Fruit fly (Drosophila melanogaster) whole organism, embryonic: Measurements from ENCODE around the gene mthl11.

Source experiments
- Ada2b ChIP-seq: fragments of 200-800 bp; sonication (Bioruptor generic); IDR thresholded peaks from 2 replicates; pipeline ENCODE4 v1.3.6; 2022; ENCODE audit warnings: missing biosample characterization, missing genetic modification characterization
- Antp ChIP-seq: fragments of 200-800 bp; sonication (Bioruptor generic); optimal IDR thresholded peaks from 3 replicates; lab custom pipeline; 2016; ENCODE audit warnings: missing biosample characterization, missing genetic modification characterization
- Atf-2 ChIP-seq: fragments of 200-800 bp; sonication (Bioruptor generic); optimal IDR thresholded peaks from 2 replicates; lab custom pipeline; 2016; ENCODE audit warnings: missing biosample characterization, missing genetic modification characterization
- Bgb ChIP-seq: fragments of 200-800 bp; sonication (Bioruptor generic); IDR thresholded peaks from 2 replicates; pipeline ENCODE4 v1.3.6; 2022; ENCODE audit warnings: missing biosample characterization, missing genetic modification characterization; ENCODE audit not compliant: partially characterized antibody
- CG10321 ChIP-seq: fragments of 200-800 bp; sonication (Bioruptor generic); IDR thresholded peaks from 2 replicates; pipeline ENCODE4 v1.3.6; 2022; ENCODE audit warnings: missing biosample characterization, missing genetic modification characterization
- CG10654 ChIP-seq: fragments of 200-800 bp; sonication (Bioruptor generic); optimal IDR thresholded peaks from 2 replicates; lab custom pipeline; 2016; ENCODE audit warnings: missing biosample characterization, missing genetic modification characterization
- CG10959 ChIP-seq: fragments of 200-800 bp; sonication (Bioruptor generic); IDR thresholded peaks from 2 replicates; pipeline ENCODE4 v1.3.6; 2022; ENCODE audit warnings: missing biosample characterization, missing genetic modification characterization
- CG12659 ChIP-seq: fragments of 200-800 bp; sonication (Bioruptor generic); optimal IDR thresholded peaks from 3 replicates; lab custom pipeline; 2017; ENCODE audit warnings: mild to moderate bottlenecking, missing biosample characterization, missing genetic modification reagents, missing genetic modification characterization
- CG12744 ChIP-seq: fragments of 200-800 bp; sonication (Bioruptor generic); optimal IDR thresholded peaks from 2 replicates; lab custom pipeline; 2016; ENCODE audit warnings: missing biosample characterization, missing genetic modification characterization
- CG14667 ChIP-seq: fragments of 200-800 bp; sonication (Bioruptor generic); IDR thresholded peaks from 2 replicates; pipeline ENCODE4 v1.3.6; 2022; ENCODE audit warnings: missing biosample characterization, missing genetic modification characterization
- CG14860 ChIP-seq: fragments of 200-800 bp; sonication (Bioruptor generic); IDR thresholded peaks from 3 replicates; pipeline ENCODE4 v1.3.6; 2022; ENCODE audit warnings: missing biosample characterization, missing genetic modification characterization; ENCODE audit not compliant: partially characterized antibody
- CG15011 ChIP-seq: fragments of 200-800 bp; sonication (Bioruptor generic); optimal IDR thresholded peaks from 3 replicates; lab custom pipeline; 2018; ENCODE audit warnings: missing biosample characterization, mild to moderate bottlenecking, missing genetic modification characterization
- CG15514 ChIP-seq: fragments of 200-800 bp; sonication (Bioruptor generic); optimal IDR thresholded peaks from 3 replicates; lab custom pipeline; 2017; ENCODE audit warnings: missing biosample characterization, missing genetic modification characterization, mild to moderate bottlenecking, moderate library complexity, missing genetic modification reagents
- CG15601 ChIP-seq: fragments of 200-800 bp; sonication (Bioruptor generic); optimal IDR thresholded peaks from 3 replicates; lab custom pipeline; 2019; ENCODE audit warnings: missing biosample characterization, mild to moderate bottlenecking, missing genetic modification characterization, moderate library complexity
- CG30431 ChIP-seq: fragments of 200-800 bp; sonication (Bioruptor generic); optimal IDR thresholded peaks from 2 replicates; lab custom pipeline; 2017; ENCODE audit warnings: missing biosample characterization, missing genetic modification characterization
- CG34422 ChIP-seq: fragments of 200-800 bp; sonication (Bioruptor generic); IDR thresholded peaks from 3 replicates; pipeline ENCODE4 v1.3.6; 2022; ENCODE audit warnings: missing biosample characterization, missing genetic modification characterization
- CG4282 ChIP-seq: fragments of 200-800 bp; sonication (Bioruptor generic); optimal IDR thresholded peaks from 2 replicates; lab custom pipeline; 2016; ENCODE audit warnings: missing biosample characterization, missing genetic modification characterization
- CG4404 ChIP-seq: fragments of 200-800 bp; sonication (Bioruptor generic); IDR thresholded peaks from 2 replicates; pipeline ENCODE4 v1.3.6; 2022; ENCODE audit warnings: missing biosample characterization, missing genetic modification characterization
- CG7271 ChIP-seq: fragments of 200-800 bp; sonication (Bioruptor generic); optimal IDR thresholded peaks from 2 replicates; lab custom pipeline; 2018; ENCODE audit warnings: missing biosample characterization, mild to moderate bottlenecking, missing genetic modification characterization, moderate library complexity
- CG8281 ChIP-seq: fragments of 200-800 bp; sonication (Bioruptor generic); optimal IDR thresholded peaks from 2 replicates; lab custom pipeline; 2018; ENCODE audit warnings: missing biosample characterization, mild to moderate bottlenecking, missing genetic modification characterization, moderate library complexity
- CG9215 ChIP-seq: fragments of 200-800 bp; sonication (Bioruptor generic); IDR thresholded peaks from 2 replicates; pipeline ENCODE4 v1.3.6; 2022; ENCODE audit warnings: missing biosample characterization, missing genetic modification characterization
- CG9609 ChIP-seq: fragments of 200-800 bp; sonication (Bioruptor generic); optimal IDR thresholded peaks from 3 replicates; lab custom pipeline; 2016; ENCODE audit warnings: missing biosample characterization, missing genetic modification characterization
- Dfd ChIP-seq, 2 experiments: fragments of >200 bp; optimal IDR thresholded peaks; 2 replicates each; lab custom pipeline; 2017; ENCODE audit warnings: missing biosample characterization in 2 of 2, missing genetic modification characterization in 2 of 2
- Dp ChIP-seq: fragments of 200-800 bp; sonication (Bioruptor generic); optimal IDR thresholded peaks from 2 replicates; lab custom pipeline; 2018; ENCODE audit warnings: missing biosample characterization, mild to moderate bottlenecking, missing genetic modification characterization, moderate library complexity
- Gug ChIP-seq: fragments of 200-800 bp; sonication (Bioruptor generic); IDR thresholded peaks from 4 replicates; pipeline ENCODE4 v1.3.6; 2022; ENCODE audit warnings: missing biosample characterization, missing genetic modification characterization
- Hmx ChIP-seq: fragments of 200-800 bp; sonication (Bioruptor generic); optimal IDR thresholded peaks from 2 replicates; lab custom pipeline; 2016; ENCODE audit warnings: missing biosample characterization, missing genetic modification characterization
- Hsf ChIP-seq: fragments of 200-800 bp; sonication (Bioruptor generic); optimal IDR thresholded peaks from 3 replicates; lab custom pipeline; 2016; ENCODE audit warnings: missing biosample characterization, missing genetic modification characterization
- Mrtf ChIP-seq: fragments of 200-800 bp; sonication (Bioruptor generic); IDR thresholded peaks from 3 replicates; pipeline ENCODE4 v1.3.6; 2022; ENCODE audit warnings: missing biosample characterization, missing genetic modification characterization
- NfI ChIP-seq: fragments of 200-800 bp; sonication (Bioruptor generic); optimal IDR thresholded peaks from 3 replicates; lab custom pipeline; 2018; ENCODE audit warnings: missing biosample characterization, mild to moderate bottlenecking, missing genetic modification characterization, moderate library complexity
- PHDP ChIP-seq: fragments of 200-800 bp; sonication (Bioruptor generic); optimal IDR thresholded peaks from 3 replicates; lab custom pipeline; 2018; ENCODE audit warnings: missing biosample characterization, mild to moderate bottlenecking, missing genetic modification characterization, moderate library complexity
- Side ChIP-seq: fragments of 200-800 bp; sonication (Bioruptor generic); optimal IDR thresholded peaks from 2 replicates; lab custom pipeline; 2016; ENCODE audit warnings: missing biosample characterization, missing genetic modification characterization
- Spps ChIP-seq: fragments of 200-800 bp; sonication (Bioruptor generic); optimal IDR thresholded peaks from 2 replicates; lab custom pipeline; 2018; ENCODE audit warnings: missing biosample characterization, mild to moderate bottlenecking, missing genetic modification characterization
- Sry-δ ChIP-seq: fragments of 200-800 bp; sonication (Bioruptor generic); optimal IDR thresholded peaks from 2 replicates; lab custom pipeline; 2016; ENCODE audit warnings: missing biosample characterization, missing genetic modification characterization
- Xrp1 ChIP-seq: fragments of 200-800 bp; sonication (Bioruptor generic); IDR thresholded peaks from 2 replicates; pipeline ENCODE4 v1.3.6; 2022; ENCODE audit warnings: missing biosample characterization, missing genetic modification characterization
- ab ChIP-seq: fragments of 200-800 bp; sonication (Bioruptor generic); optimal IDR thresholded peaks from 2 replicates; lab custom pipeline; 2016; ENCODE audit warnings: missing biosample characterization, missing genetic modification characterization
- bab2 ChIP-seq: fragments of 200-800 bp; sonication (Bioruptor generic); optimal IDR thresholded peaks from 2 replicates; lab custom pipeline; 2016; ENCODE audit warnings: missing biosample characterization, missing genetic modification characterization
- bbx ChIP-seq: fragments of 200-800 bp; sonication (Bioruptor generic); IDR thresholded peaks from 2 replicates; pipeline ENCODE4 v1.3.6; 2022; ENCODE audit warnings: missing biosample characterization, missing genetic modification characterization; ENCODE audit not compliant: partially characterized antibody
- br ChIP-seq: fragments of >200 bp; optimal IDR thresholded peaks from 2 replicates; lab custom pipeline; 2017
- bsh ChIP-seq, 2 experiments: fragments of 200-800 bp; sonication (Bioruptor generic); optimal IDR thresholded peaks; 2 replicates each; lab custom pipeline; 2017 to 2018; ENCODE audit warnings: mild to moderate bottlenecking in 2 of 2, missing biosample characterization in 2 of 2, missing genetic modification characterization in 2 of 2, moderate library complexity in 1 of 2
- cato ChIP-seq: fragments of 200-800 bp; sonication (Bioruptor generic); optimal IDR thresholded peaks from 2 replicates; lab custom pipeline; 2016; ENCODE audit warnings: missing biosample characterization, missing genetic modification characterization, borderline replicate concordance
- dmrt11E ChIP-seq: fragments of 200-800 bp; sonication (Bioruptor generic); optimal IDR thresholded peaks from 3 replicates; lab custom pipeline; 2018; ENCODE audit warnings: missing biosample characterization, mild to moderate bottlenecking, missing genetic modification characterization, moderate library complexity
- grau ChIP-seq: fragments of 200-800 bp; optimal IDR thresholded peaks from 3 replicates; lab custom pipeline; 2019; ENCODE audit warnings: missing biosample characterization, mild to moderate bottlenecking, missing genetic modification characterization, moderate library complexity
- ham ChIP-seq: fragments of 200-800 bp; sonication (Bioruptor generic); IDR thresholded peaks from 2 replicates; pipeline ENCODE4 v1.3.6; 2022; ENCODE audit warnings: missing biosample characterization, missing genetic modification characterization
- hth ChIP-seq: fragments of >200 bp; optimal IDR thresholded peaks from 2 replicates; lab custom pipeline; 2017; ENCODE audit warnings: inconsistent platforms
- mld ChIP-seq: fragments of 200-800 bp; sonication (Bioruptor generic); IDR thresholded peaks from 3 replicates; pipeline ENCODE4 v1.3.6; 2022; ENCODE audit warnings: missing biosample characterization, missing genetic modification characterization; ENCODE audit not compliant: partially characterized antibody
- org-1 ChIP-seq: fragments of 200-800 bp; sonication (Bioruptor generic); optimal IDR thresholded peaks from 2 replicates; lab custom pipeline; 2017; ENCODE audit warnings: missing biosample characterization, missing genetic modification characterization
- p53 ChIP-seq: fragments of 200-800 bp; sonication (Bioruptor generic); optimal IDR thresholded peaks from 2 replicates; lab custom pipeline; 2016; ENCODE audit warnings: missing biosample characterization, missing genetic modification characterization
- peb ChIP-seq: fragments of 200-800 bp; sonication (Bioruptor generic); IDR thresholded peaks from 2 replicates; pipeline ENCODE4 v1.3.6; 2022; ENCODE audit warnings: missing biosample characterization, missing genetic modification characterization
- pita ChIP-seq: fragments of 200-800 bp; sonication (Bioruptor generic); optimal IDR thresholded peaks from 2 replicates; lab custom pipeline; 2017; ENCODE audit warnings: missing biosample characterization, mild to moderate bottlenecking, missing genetic modification characterization
- slp2 ChIP-seq: fragments of 200-800 bp; sonication (Bioruptor generic); optimal IDR thresholded peaks from 2 replicates; lab custom pipeline; 2016; ENCODE audit warnings: missing biosample characterization, missing genetic modification characterization
- vfl ChIP-seq: fragments of 200-800 bp; sonication (Bioruptor generic); optimal IDR thresholded peaks from 2 replicates; lab custom pipeline; 2016; ENCODE audit warnings: missing biosample characterization, missing genetic modification characterization
- zf30C ChIP-seq: fragments of 200-800 bp; sonication (Bioruptor generic); optimal IDR thresholded peaks from 3 replicates; lab custom pipeline; 2018; ENCODE audit warnings: missing biosample characterization, mild to moderate bottlenecking, missing genetic modification characterization
- zfh1 ChIP-seq: fragments of 200-800 bp; sonication (Bioruptor generic); IDR thresholded peaks from 3 replicates; pipeline ENCODE4 v1.3.6; 2022; ENCODE audit warnings: missing biosample characterization, missing genetic modification characterization

mthl11 gene

DNA sequence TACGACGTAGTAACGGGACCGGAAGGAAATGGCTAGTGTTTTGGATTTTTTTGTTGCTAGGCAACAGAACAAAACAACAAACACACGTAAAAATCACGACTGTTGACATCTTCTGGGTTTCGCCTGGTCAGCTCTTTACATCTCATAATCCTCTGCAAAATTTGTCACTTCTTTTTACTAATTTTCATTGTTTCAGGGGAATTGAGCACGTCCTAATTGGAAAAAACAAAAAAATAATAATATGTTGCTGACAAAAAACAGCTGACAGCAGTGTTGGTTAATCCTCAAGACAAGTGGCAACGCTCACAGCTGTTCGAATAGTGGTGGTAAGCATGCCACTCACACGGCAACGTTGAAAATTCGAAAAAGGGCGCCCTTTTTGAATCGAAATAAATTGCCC lies 23.0 kb upstream of the mthl11 start, which contains the start of gene Rfx (continued):
- no peak for TF ChIP-seq Mrtf (GFP tag; lab: Robert Waterston, UW)
- no peak for TF ChIP-seq Ada2b (GFP tag; lab: Robert Waterston, UW)
- TF ChIP-seq org-1 (GFP tag; lab: Kevin White, UChicago), result no peak
- no peak for TF ChIP-seq peb
- TF ChIP-seq CG4282 (GFP tag; lab: Kevin White, UChicago), result no peak
- TF ChIP-seq Hsf (GFP tag; lab: Kevin White, UChicago), result peak; percentile 35
- no peak for TF ChIP-seq CG8281 (tag; lab: Kevin White, UChicago)
- no peak for TF ChIP-seq zf30C (GFP tag; lab: Kevin White, UChicago)
- no peak for TF ChIP-seq Hmx (GFP tag; lab: Kevin White, UChicago)
- peak; percentile 25 for TF ChIP-seq NfI (GFP tag; lab: Kevin White, UChicago)
- no peak for TF ChIP-seq zfh1 (GFP tag; lab: Robert Waterston, UW)
- TF ChIP-seq br (lab: Kevin White, UChicago), result no peak
- TF ChIP-seq CG9215 (GFP tag; lab: Robert Waterston, UW), result no peak
- TF ChIP-seq CG14860 (GFP tag; lab: Robert Waterston, UW), result no peak
- no peak for TF ChIP-seq CG10321 (GFP tag; lab: Robert Waterston, UW)
- no peak for TF ChIP-seq ab
- TF ChIP-seq Sry-δ (GFP tag; lab: Kevin White, UChicago), result peak; percentile 65
- TF ChIP-seq PHDP, result peak; percentile 27
- no peak for TF ChIP-seq slp2 (GFP tag; lab: Kevin White, UChicago)
- TF ChIP-seq Atf-2, result no peak
- no peak for TF ChIP-seq CG10959 (GFP tag; lab: Robert Waterston, UW)
- TF ChIP-seq CG12659 (GFP tag; lab: Kevin White, UChicago), result peak; percentile 69
- no peak for TF ChIP-seq CG14667 (GFP tag; lab: Robert Waterston, UW)
- TF ChIP-seq Dfd (GFP tag; optimal IDR thresholded peaks at IDR 0.05; lab: Kevin White, UChicago), result no peak
- TF ChIP-seq pita (GFP tag; lab: Kevin White, UChicago), result no peak
- TF ChIP-seq CG9609 (GFP tag; lab: Kevin White, UChicago), result no peak
- TF ChIP-seq Dp (GFP tag; lab: Kevin White, UChicago), result peak; percentile 97
- TF ChIP-seq CG34422 (GFP tag; lab: Robert Waterston, UW), result no peak
- peak; percentile 37 for TF ChIP-seq Side
- no peak for TF ChIP-seq bbx (GFP tag; lab: Robert Waterston, UW)
- peak; percentile 37 for TF ChIP-seq CG15601
- no peak for TF ChIP-seq CG7271
- TF ChIP-seq ham (GFP tag; lab: Robert Waterston, UW), result no peak
- no peak for TF ChIP-seq CG15011 (GFP tag; lab: Kevin White, UChicago)
- TF ChIP-seq Gug (GFP tag; lab: Robert Waterston, UW), result no peak
- no peak for TF ChIP-seq Bgb (GFP tag; lab: Robert Waterston, UW)
- no peak for TF ChIP-seq bab2 (GFP tag; lab: Kevin White, UChicago)
- TF ChIP-seq Antp (GFP tag; lab: Kevin White, UChicago), result no peak
- peak; percentile 63 for TF ChIP-seq CG15514 (GFP tag; lab: Kevin White, UChicago)
- no peak for TF ChIP-seq p53
- no peak for TF ChIP-seq cato (GFP tag; lab: Kevin White, UChicago)
- TF ChIP-seq dmrt11E (tag; lab: Kevin White, UChicago), result no peak
- no peak for TF ChIP-seq CG10654 (GFP tag; lab: Kevin White, UChicago)
- no peak for TF ChIP-seq hth (lab: Kevin White, UChicago)
- no peak for TF ChIP-seq mld (GFP tag; lab: Robert Waterston, UW)
- TF ChIP-seq Spps (tag; lab: Kevin White, UChicago), result no peak
- TF ChIP-seq CG4404 (GFP tag; lab: Robert Waterston, UW), result no peak
- TF ChIP-seq Xrp1 (GFP tag; lab: Robert Waterston, UW), result no peak
- peak; percentile 1 for TF ChIP-seq vfl (GFP tag; lab: Kevin White, UChicago)
- TF ChIP-seq CG30431 (GFP tag; lab: Kevin White, UChicago), result no peak
- peak in 1 of 2 experiments; percentile 55 for TF ChIP-seq bsh (GFP tag; optimal IDR thresholded peaks at IDR 0.05; lab: Kevin White, UChicago)
- peak; percentile 37 for TF ChIP-seq grau (tag; lab: Kevin White, UChicago)
- TF ChIP-seq CG12744 (GFP tag; lab: Kevin White, UChicago), result peak; percentile 19
